Worm (Caenorhabditis elegans): ENCODE measurements around the gene F35A5.5.

DNA sequence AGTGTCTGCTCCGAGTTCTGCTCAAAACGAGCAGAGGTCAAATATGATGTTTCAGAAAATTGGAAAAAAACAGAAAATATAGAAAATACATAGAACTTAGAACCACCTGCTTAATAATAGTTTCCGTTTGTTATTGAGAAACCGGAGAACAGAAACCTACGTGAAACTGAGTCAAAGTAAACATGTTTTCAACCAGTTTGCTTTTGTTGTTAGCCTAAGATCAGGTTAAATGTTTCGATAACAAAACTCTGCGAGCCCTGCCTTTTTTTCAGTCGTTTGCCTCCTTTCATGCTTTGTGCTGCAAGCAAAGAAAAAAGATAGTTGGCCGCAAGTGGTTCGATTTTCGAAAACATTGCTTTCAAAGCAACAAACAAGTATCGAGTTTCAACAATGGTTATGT lies 35.3 kb upstream of the F35A5.5 start:
- TF ChIP-seq unc-39 (tag; optimal IDR thresholded peaks at IDR 0.05) (no peak), daf-12 (tag; optimal IDR thresholded peaks at IDR 0.05) (no peak)
